Worm (Caenorhabditis elegans) whole organism, young adult: ENCODE data around the gene R05A10.3.
A peak's percentile ranks its signal among the peaks of the same experiment; 100 is the strongest.

Experiments
- B0261.1 ChIP-seq: sonication (generic microtip); optimal IDR thresholded peaks from 2 replicates; lab custom pipeline; 2016; ENCODE audit warnings: mild to moderate bottlenecking, missing genetic modification characterization, moderate library complexity, missing compliant biosample characterization
- C06A6.2 ChIP-seq: fragments of 200-800 bp; sonication (Bioruptor generic); conservative IDR thresholded peaks from 2 replicates; pipeline ENCODE4 v1.3.6; 2022; ENCODE audit warnings: missing genetic modification characterization, missing compliant biosample characterization
- F10E7.11 ChIP-seq: sonication (generic microtip); optimal IDR thresholded peaks from 2 replicates; lab custom pipeline; 2017; ENCODE audit warnings: mild to moderate bottlenecking, missing genetic modification characterization, moderate library complexity, missing compliant biosample characterization
- F39B2.1 ChIP-seq: fragments of 200-800 bp; sonication (Bioruptor generic); IDR thresholded peaks from 2 replicates; pipeline ENCODE4 v1.3.6; 2022; ENCODE audit warnings: missing genetic modification reagents, missing genetic modification characterization, missing compliant biosample characterization
- F52B5.7 ChIP-seq: sonication (generic microtip); optimal IDR thresholded peaks from 2 replicates; lab custom pipeline; 2016; ENCODE audit warnings: mild to moderate bottlenecking, missing genetic modification characterization, missing compliant biosample characterization
- T07F8.4 ChIP-seq: sonication (generic microtip); optimal IDR thresholded peaks from 2 replicates; lab custom pipeline; 2016; ENCODE audit warnings: mild to moderate bottlenecking, missing genetic modification characterization, moderate library complexity, missing compliant biosample characterization
- Y53F4B.3 ChIP-seq: fragments of 200-800 bp; sonication (Bioruptor generic); IDR thresholded peaks from 2 replicates; pipeline ENCODE4 v1.3.6; 2022; ENCODE audit warnings: missing genetic modification reagents, missing genetic modification characterization, missing compliant biosample characterization
- Y67H2A.10 ChIP-seq: fragments of 200-800 bp; sonication (Bioruptor generic); conservative IDR thresholded peaks from 2 replicates; pipeline ENCODE4 v1.3.6; 2022; ENCODE audit warnings: missing genetic modification reagents, missing genetic modification characterization, missing compliant biosample characterization
- Y95B8A.8 ChIP-seq: fragments of 200-800 bp; sonication (Bioruptor generic); IDR thresholded peaks from 2 replicates; pipeline ENCODE4 v1.3.6; 2022; ENCODE audit warnings: missing genetic modification reagents, missing genetic modification characterization, missing compliant biosample characterization
- ama-1 ChIP-seq, 3 experiments: fragments of 150-350 bp in 1 of 3; sonication (generic microtip) in 2 of 3; optimal IDR thresholded peaks; 2 replicates each; lab custom pipeline; 2014 to 2018; ENCODE audit warnings: missing biosample characterization in 2 of 3, missing genetic modification characterization in 2 of 3, missing genetic modification reagents in 2 of 3
- aptf-3 ChIP-seq: fragments of 200-800 bp; sonication (Bioruptor generic); IDR thresholded peaks from 2 replicates; pipeline ENCODE4 v1.3.6; 2022; ENCODE audit warnings: missing genetic modification characterization, missing compliant biosample characterization
- athp-1 ChIP-seq: sonication (generic microtip); optimal IDR thresholded peaks from 2 replicates; lab custom pipeline; 2017; ENCODE audit warnings: mild to moderate bottlenecking, missing genetic modification characterization, missing compliant biosample characterization
- attf-6 ChIP-seq: fragments of 200-800 bp; sonication (Bioruptor generic); IDR thresholded peaks from 2 replicates; pipeline ENCODE4 v1.3.6; 2022; ENCODE audit warnings: missing genetic modification reagents, missing genetic modification characterization, missing compliant biosample characterization
- ccch-3 ChIP-seq: fragments of 200-800 bp; sonication (Bioruptor generic); optimal IDR thresholded peaks from 2 replicates; lab custom pipeline; 2018; ENCODE audit warnings: mild to moderate bottlenecking, missing genetic modification characterization, missing compliant biosample characterization
- cebp-1 ChIP-seq, 2 experiments: fragments of 200-800 bp in 1 of 2; sonication (Bioruptor generic) in 1 of 2; sonication (generic microtip) in 1 of 2; IDR thresholded peaks in 1 of 2; optimal IDR thresholded peaks in 1 of 2; 2 replicates each; pipeline versions ENCODE4 v1.3.6 to Lab custom; 2017 to 2022; ENCODE audit warnings: missing compliant biosample characterization in 2 of 2, missing genetic modification characterization in 2 of 2, mild to moderate bottlenecking in 1 of 2, missing genetic modification reagents in 1 of 2, moderate library complexity in 1 of 2
- ceh-100 ChIP-seq: fragments of 200-800 bp; sonication (Bioruptor generic); IDR thresholded peaks from 2 replicates; pipeline ENCODE4 v1.3.6; 2022; ENCODE audit warnings: missing genetic modification reagents, missing genetic modification characterization, missing compliant biosample characterization
- ceh-27 ChIP-seq: fragments of 200-800 bp; sonication (Bioruptor generic); optimal IDR thresholded peaks from 2 replicates; lab custom pipeline; 2018; ENCODE audit warnings: mild to moderate bottlenecking, missing genetic modification characterization, moderate library complexity, missing compliant biosample characterization
- die-1 ChIP-seq: sonication (generic microtip); optimal IDR thresholded peaks from 2 replicates; lab custom pipeline; 2016; ENCODE audit warnings: missing genotype, mild to moderate bottlenecking, missing genetic modification characterization, missing compliant biosample characterization
- dox-1 ChIP-seq: fragments of 200-800 bp; sonication (Bioruptor generic); IDR thresholded peaks from 2 replicates; pipeline ENCODE4 v1.3.6; 2022; ENCODE audit warnings: missing genetic modification reagents, missing genetic modification characterization, missing compliant biosample characterization
- egrh-3 ChIP-seq: fragments of 200-800 bp; sonication (Bioruptor generic); IDR thresholded peaks from 2 replicates; pipeline ENCODE4 v1.3.6; 2022; ENCODE audit warnings: missing genetic modification reagents, missing genetic modification characterization, missing compliant biosample characterization
- ets-4 ChIP-seq: fragments of 200-800 bp; sonication (Bioruptor generic); optimal IDR thresholded peaks from 2 replicates; lab custom pipeline; 2018; ENCODE audit warnings: mild to moderate bottlenecking, missing genetic modification characterization, missing compliant biosample characterization
- gei-17 ChIP-seq: fragments of 200-800 bp; sonication (Bioruptor generic); optimal IDR thresholded peaks from 2 replicates; lab custom pipeline; 2018; ENCODE audit warnings: mild to moderate bottlenecking, missing genetic modification characterization, missing compliant biosample characterization
- him-1 ChIP-seq: sonication (generic microtip); optimal IDR thresholded peaks from 2 replicates; lab custom pipeline; 2016; ENCODE audit warnings: missing genotype, missing genetic modification reagents, missing genetic modification characterization, missing compliant biosample characterization
- hlh-12 ChIP-seq: sonication (generic microtip); optimal IDR thresholded peaks from 2 replicates; lab custom pipeline; 2016; ENCODE audit warnings: missing genetic modification characterization, missing compliant biosample characterization
- hsf-1 ChIP-seq: fragments of 200-800 bp; sonication (Bioruptor generic); IDR thresholded peaks from 2 replicates; pipeline ENCODE4 v1.3.6; 2022; ENCODE audit warnings: missing genetic modification reagents, missing genetic modification characterization, missing compliant biosample characterization
- lag-1 ChIP-seq: fragments of 200-800 bp; sonication (Bioruptor generic); IDR thresholded peaks from 2 replicates; pipeline ENCODE4 v1.3.6; 2022; ENCODE audit warnings: missing genetic modification reagents, missing genetic modification characterization, missing compliant biosample characterization
- lin-35 ChIP-seq, 3 experiments: fragments of 150-350 bp in 2 of 3; sonication (generic microtip) in 1 of 3; optimal IDR thresholded peaks; 2 replicates each; lab custom pipeline; 2014 to 2018; ENCODE audit warnings: missing biosample characterization in 3 of 3, missing genetic modification characterization in 3 of 3, missing genetic modification reagents in 3 of 3
- lsy-27 ChIP-seq: sonication (generic microtip); optimal IDR thresholded peaks from 2 replicates; lab custom pipeline; 2017; ENCODE audit warnings: missing genetic modification characterization, mild to moderate bottlenecking, missing compliant biosample characterization, antibody characterized with exemption, missing genotype, borderline replicate concordance; ENCODE audit not compliant: insufficient read depth
- madf-3 ChIP-seq: fragments of 200-800 bp; sonication (Bioruptor generic); IDR thresholded peaks from 2 replicates; pipeline ENCODE4 v1.3.6; 2022; ENCODE audit warnings: missing genetic modification reagents, missing genetic modification characterization, missing compliant biosample characterization
- madf-6 ChIP-seq: fragments of 200-800 bp; sonication (Bioruptor generic); IDR thresholded peaks from 2 replicates; pipeline ENCODE4 v1.3.6; 2022; ENCODE audit warnings: missing genetic modification reagents, missing genetic modification characterization, missing compliant biosample characterization
- mcd-1 ChIP-seq: fragments of 200-800 bp; sonication (Bioruptor generic); IDR thresholded peaks from 2 replicates; pipeline ENCODE4 v1.3.6; 2022; ENCODE audit warnings: missing genetic modification reagents, missing genetic modification characterization, missing compliant biosample characterization
- mxl-1 ChIP-seq: sonication (generic microtip); optimal IDR thresholded peaks from 2 replicates; lab custom pipeline; 2016; ENCODE audit warnings: missing genetic modification characterization, missing compliant biosample characterization
- nhr-80 ChIP-seq: sonication (generic microtip); optimal IDR thresholded peaks from 2 replicates; lab custom pipeline; 2016; ENCODE audit warnings: missing genetic modification characterization, missing compliant biosample characterization
- nhr-90 ChIP-seq: sonication (generic microtip); optimal IDR thresholded peaks from 2 replicates; lab custom pipeline; 2016; ENCODE audit warnings: missing genotype, mild to moderate bottlenecking, missing genetic modification characterization, missing compliant biosample characterization
- pha-4 ChIP-seq: fragments of 150-350 bp; sonication (generic microtip); optimal IDR thresholded peaks from 2 replicates; lab custom pipeline; 2014; ENCODE audit warnings: missing biosample characterization, missing genetic modification reagents, missing genetic modification characterization
- repo-1 ChIP-seq: sonication (generic microtip); optimal IDR thresholded peaks from 2 replicates; lab custom pipeline; 2017; ENCODE audit warnings: mild to moderate bottlenecking, missing genetic modification characterization, missing compliant biosample characterization
- sdz-38 ChIP-seq: sonication (generic microtip); optimal IDR thresholded peaks from 2 replicates; lab custom pipeline; 2016; ENCODE audit warnings: missing genotype, missing genetic modification characterization, missing compliant biosample characterization
- sea-2 ChIP-seq: fragments of 200-800 bp; sonication (Bioruptor generic); IDR thresholded peaks from 2 replicates; pipeline ENCODE4 v1.3.6; 2022; ENCODE audit warnings: missing genetic modification characterization, missing compliant biosample characterization
- snpc-1.1 ChIP-seq: sonication (generic microtip); optimal IDR thresholded peaks from 2 replicates; lab custom pipeline; 2017; ENCODE audit warnings: missing genetic modification characterization, mild to moderate bottlenecking, missing compliant biosample characterization, antibody characterized with exemption, moderate library complexity, missing genotype, missing genetic modification reagents; ENCODE audit not compliant: insufficient read depth
- snpc-1.3 ChIP-seq: sonication (generic microtip); optimal IDR thresholded peaks from 2 replicates; lab custom pipeline; 2017; ENCODE audit warnings: missing genetic modification characterization, mild to moderate bottlenecking, missing compliant biosample characterization, antibody characterized with exemption, moderate library complexity, missing genotype, missing genetic modification reagents; ENCODE audit not compliant: insufficient read depth
- snpc-4 ChIP-seq, 5 experiments: fragments of 150-350 bp in 1 of 5; sonication (generic microtip) in 4 of 5; optimal IDR thresholded peaks; 2 replicates each; lab custom pipeline; 2014 to 2018; ENCODE audit warnings: missing genetic modification characterization in 5 of 5, missing biosample characterization in 3 of 5, antibody characterized with exemption in 2 of 5, mild to moderate bottlenecking in 2 of 5, missing compliant biosample characterization in 2 of 5, missing genotype in 2 of 5, moderate library complexity in 2 of 5, missing genetic modification reagents in 1 of 5
- tbp1 ChIP-seq: fragments of 200-800 bp; sonication (Bioruptor generic); optimal IDR thresholded peaks from 2 replicates; lab custom pipeline; 2018; ENCODE audit warnings: mild to moderate bottlenecking, missing genetic modification characterization, missing compliant biosample characterization
- tbx-9 ChIP-seq: sonication (generic microtip); optimal IDR thresholded peaks from 2 replicates; lab custom pipeline; 2016; ENCODE audit warnings: borderline replicate concordance, missing genetic modification characterization, inconsistent platforms, missing compliant biosample characterization
- ztf-22 ChIP-seq: fragments of 200-800 bp; sonication (Bioruptor generic); optimal IDR thresholded peaks from 2 replicates; lab custom pipeline; 2018; ENCODE audit warnings: mild to moderate bottlenecking, missing genetic modification characterization, moderate library complexity, missing compliant biosample characterization
- ztf-28 ChIP-seq: fragments of 200-800 bp; sonication (Bioruptor generic); IDR thresholded peaks from 2 replicates; pipeline ENCODE4 v1.3.6; 2022; ENCODE audit warnings: missing genetic modification reagents, missing genetic modification characterization, missing compliant biosample characterization
- ztf-6 ChIP-seq: fragments of 200-800 bp; sonication (Bioruptor generic); IDR thresholded peaks from 2 replicates; pipeline ENCODE4 v1.3.6; 2022; ENCODE audit warnings: missing genetic modification reagents, missing genetic modification characterization, missing compliant biosample characterization

R05A10.3 gene

DNA sequence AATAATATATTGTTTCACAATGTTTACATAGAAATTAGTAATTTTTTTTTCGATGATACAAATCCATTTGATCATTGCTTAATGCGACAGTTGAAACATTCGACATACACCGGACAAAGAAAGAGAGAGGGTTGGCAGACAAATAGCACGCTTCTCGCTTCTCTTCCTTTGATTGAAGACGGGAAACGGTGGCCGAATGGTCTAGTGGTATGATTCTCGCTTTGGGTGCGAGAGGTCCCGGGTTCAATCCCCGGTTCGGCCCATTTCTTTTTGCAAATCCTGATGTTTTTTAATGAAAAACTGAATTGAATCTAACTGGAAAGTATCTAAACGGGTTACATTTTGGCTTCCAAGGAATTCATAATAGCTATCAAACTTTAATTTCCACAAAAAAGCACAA is 48.6 kb upstream of the R05A10.3 start (continued):
- TF ChIP-seq hsf-1: peak; percentile 64; the same call in 1 of the 2 replicates
- peak; percentile 91 for TF ChIP-seq nhr-90 (tag; lab: Kevin White, UChicago)
- peak; percentile 69 for TF ChIP-seq snpc-1.1 (tag; lab: Kevin White, UChicago)
- TF ChIP-seq Y95B8A.8 (GFP tag; lab: Robert Waterston, UW): no peak
- TF ChIP-seq tbx-9 (tag; lab: Kevin White, UChicago): no peak
- TF ChIP-seq sea-2 (GFP tag; lab: Robert Waterston, UW): no peak
- TF ChIP-seq lag-1 (GFP tag; lab: Robert Waterston, UW): no peak
- TF ChIP-seq ztf-22 (GFP tag; lab: Kevin White, UChicago): no peak
- TF ChIP-seq repo-1 (tag; lab: Kevin White, UChicago): peak; percentile 44
- TF ChIP-seq tbp1 (GFP tag; lab: Kevin White, UChicago): peak; percentile 99
- no peak for TF ChIP-seq ceh-27 (GFP tag; lab: Kevin White, UChicago)
- TF ChIP-seq lsy-27 (tag; lab: Kevin White, UChicago): peak; percentile 44
- peak; percentile 23 for TF ChIP-seq athp-1 (tag; lab: Kevin White, UChicago)
- peak; percentile 48 for TF ChIP-seq ceh-100 (GFP tag; lab: Robert Waterston, UW)
- TF ChIP-seq him-1 (tag; lab: Kevin White, UChicago): peak; percentile 88
- peak; percentile 69; the same call in 1 of the 2 replicates for TF ChIP-seq madf-6
- peak; percentile 91 for TF ChIP-seq die-1
- 0 out of 2 replicates have a peak, but pooled peaks have one; percentile 55 for TF ChIP-seq aptf-3
- peak in 1 of 3 experiments; percentile 53 for TF ChIP-seq lin-35 (GFP tag; optimal IDR thresholded peaks at IDR 0.05; lab: Kevin White, UChicago)
- no peak for TF ChIP-seq ets-4
- TF ChIP-seq gei-17 (GFP tag; lab: Kevin White, UChicago): no peak
- TF ChIP-seq snpc-4 (GFP tag; optimal IDR thresholded peaks at IDR 0.05; lab: Kevin White, UChicago): peak; percentile 95
- TF ChIP-seq snpc-4 (tag; optimal IDR thresholded peaks at IDR 0.05; lab: Kevin White, UChicago): peak; percentile 66 to 99 (median 98)
- TF ChIP-seq mcd-1 (GFP tag; lab: Robert Waterston, UW): no peak; the same call in none of the 2 replicates
- TF ChIP-seq attf-6 (GFP tag; lab: Robert Waterston, UW): peak; percentile 100
- TF ChIP-seq F10E7.11 (tag; lab: Kevin White, UChicago): no peak
- TF ChIP-seq mxl-1 (tag; lab: Kevin White, UChicago): peak; percentile 91
- TF ChIP-seq nhr-80 (tag; lab: Kevin White, UChicago): peak; percentile 4
- 0 out of 2 replicates have a peak, but pooled peaks have one; percentile 28 for TF ChIP-seq C06A6.2 (GFP tag; lab: Robert Waterston, UW)
- no peak for TF ChIP-seq ccch-3
- no peak for TF ChIP-seq pha-4 (tag; lab: Kevin White, UChicago)
- TF ChIP-seq sdz-38: no peak
- 0 out of 2 replicates have a peak, but pooled peaks have one; percentile 37 for TF ChIP-seq egrh-3 (GFP tag; lab: Robert Waterston, UW)
- peak; percentile 74 for TF ChIP-seq T07F8.4 (tag; lab: Kevin White, UChicago)
- peak; percentile 88 for TF ChIP-seq snpc-1.3 (tag; lab: Kevin White, UChicago)
- TF ChIP-seq F52B5.7 (tag; lab: Kevin White, UChicago): peak; percentile 44
- peak; percentile 85 for TF ChIP-seq B0261.1 (tag; lab: Kevin White, UChicago)
- no peak for TF ChIP-seq ama-1 (optimal IDR thresholded peaks at IDR 0.05; lab: Kevin White, UChicago)
- TF ChIP-seq ama-1 (GFP tag; optimal IDR thresholded peaks at IDR 0.05; lab: Kevin White, UChicago): peak; percentile 33 to 86
- no peak; the same call in 1 of the 2 replicates for TF ChIP-seq dox-1
- TF ChIP-seq F39B2.1 (GFP tag; lab: Robert Waterston, UW): no peak
- no peak for TF ChIP-seq ztf-6 (GFP tag; lab: Robert Waterston, UW)
- 0 out of 2 replicates have a peak, but pooled peaks have one; percentile 61 for TF ChIP-seq ztf-28 (GFP tag; lab: Robert Waterston, UW)
- TF ChIP-seq Y53F4B.3 (GFP tag; lab: Robert Waterston, UW): 0 out of 2 replicates have a peak, but pooled peaks have one; percentile 16
- no peak for TF ChIP-seq madf-3
- peak; percentile 45; the same call in 1 of the 2 replicates for TF ChIP-seq cebp-1 (GFP tag; IDR thresholded peaks at IDR 0.05; lab: Robert Waterston, UW)
- no peak for TF ChIP-seq cebp-1 (tag; optimal IDR thresholded peaks at IDR 0.05; lab: Kevin White, UChicago)
- TF ChIP-seq Y67H2A.10 (GFP tag; lab: Robert Waterston, UW): peak; percentile 63; the same call in 1 of the 2 replicates
- TF ChIP-seq hlh-12 (tag; lab: Kevin White, UChicago): peak; percentile 14
